Fruit fly (Drosophila melanogaster) whole organism, wandering third instar larva: ENCODE results near the gene CG1271.

Source experiments
- Abd-B ChIP-seq: fragments of >200 bp; optimal IDR thresholded peaks from 2 replicates; lab custom pipeline; 2017; ENCODE audit warnings: missing biosample characterization, missing genetic modification characterization
- HLH106 ChIP-seq: fragments of 200-800 bp; optimal IDR thresholded peaks from 3 replicates; lab custom pipeline; 2019; ENCODE audit warnings: missing biosample characterization, mild to moderate bottlenecking, missing genetic modification characterization, moderate library complexity
- Hr78 ChIP-seq: fragments of >200 bp; optimal IDR thresholded peaks from 2 replicates; lab custom pipeline; 2017; ENCODE audit warnings: missing biosample characterization, missing genetic modification characterization
- Myc ChIP-seq: fragments of >200 bp; optimal IDR thresholded peaks from 2 replicates; lab custom pipeline; 2017
- OdsH ChIP-seq: fragments of 200-800 bp; sonication (Bioruptor generic); optimal IDR thresholded peaks from 2 replicates; lab custom pipeline; 2016; ENCODE audit warnings: missing biosample characterization, mild to moderate bottlenecking, missing genetic modification characterization
- Rel ChIP-seq, 2 experiments: fragments of 200-800 bp; sonication (Bioruptor generic) in 1 of 2; optimal IDR thresholded peaks; 2 replicates in 1 of 2; 3 replicates in 1 of 2; lab custom pipeline; 2016 to 2019; ENCODE audit warnings: mild to moderate bottlenecking in 2 of 2, missing biosample characterization in 2 of 2, missing genetic modification characterization in 2 of 2, moderate library complexity in 1 of 2
- dmrt93B ChIP-seq: fragments of 200-800 bp; sonication (Bioruptor generic); optimal IDR thresholded peaks from 2 replicates; lab custom pipeline; 2018; ENCODE audit warnings: missing biosample characterization, mild to moderate bottlenecking, missing genetic modification characterization
- fru ChIP-seq: fragments of 200-800 bp; sonication (Bioruptor generic); optimal IDR thresholded peaks from 3 replicates; lab custom pipeline; 2016; ENCODE audit warnings: missing biosample characterization, mild to moderate bottlenecking, missing genetic modification characterization
- sv ChIP-seq: fragments of 200-800 bp; sonication (Bioruptor generic); optimal IDR thresholded peaks from 3 replicates; lab custom pipeline; 2016; ENCODE audit warnings: missing biosample characterization, missing genetic modification characterization

- TF ChIP-seq fru (GFP tag; lab: Kevin White, UChicago), result no peak
- TF ChIP-seq HLH106 (tag; lab: Kevin White, UChicago), result no peak
- TF ChIP-seq sv (GFP tag; lab: Kevin White, UChicago), result no peak
- TF ChIP-seq Abd-B (GFP tag; lab: Kevin White, UChicago), result no peak
- TF ChIP-seq Myc, result no peak
- TF ChIP-seq OdsH (GFP tag; lab: Kevin White, UChicago), result no peak
- no peak for TF ChIP-seq dmrt93B (GFP tag; lab: Kevin White, UChicago)
- TF ChIP-seq Rel (GFP tag; optimal IDR thresholded peaks at IDR 0.05; lab: Kevin White, UChicago), result no peak
- peak; percentile 98 for TF ChIP-seq Rel (tag; optimal IDR thresholded peaks at IDR 0.05; lab: Kevin White, UChicago)
- TF ChIP-seq Hr78, result no peak
Observed at dm6 chr3L:3037822-3038563, 14.3 kb upstream of the CG1271 start.
